Worm (Caenorhabditis elegans) whole organism, L4 larva: ENCODE measurements around the gene F09E10.5.
A peak's percentile ranks its signal among the peaks of the same experiment; 100 is the strongest.

ENCODE experiments used
- F26F4.8 ChIP-seq: fragments of 200-800 bp; sonication (Bioruptor generic); conservative IDR thresholded peaks from 2 replicates; pipeline ENCODE4 v1.3.6; 2022; ENCODE audit warnings: missing genetic modification characterization, missing compliant biosample characterization
- F44E2.7 ChIP-seq: fragments of 200-800 bp; sonication (Bioruptor generic); IDR thresholded peaks from 2 replicates; pipeline ENCODE4 v2.1.2; 2022; ENCODE audit warnings: missing genetic modification characterization, missing compliant biosample characterization
- F49E8.2 ChIP-seq: sonication (generic microtip); optimal IDR thresholded peaks from 2 replicates; lab custom pipeline; 2016; ENCODE audit warnings: missing compliant biosample characterization, mild to moderate bottlenecking, missing genetic modification characterization, borderline replicate concordance
- R02D3.7 ChIP-seq: fragments of 150-350 bp; sonication (generic microtip); optimal IDR thresholded peaks from 3 replicates; lab custom pipeline; 2014; ENCODE audit warnings: missing biosample characterization, missing genetic modification characterization
- Y48G9A.11 ChIP-seq: fragments of 200-800 bp; sonication (Bioruptor generic); IDR thresholded peaks from 2 replicates; pipeline ENCODE4 v1.3.6; 2022; ENCODE audit warnings: missing genetic modification reagents, missing genetic modification characterization, missing compliant biosample characterization
- Y75B8A.6 ChIP-seq: fragments of 200-800 bp; sonication (Bioruptor generic); IDR thresholded peaks from 2 replicates; pipeline ENCODE4 v1.3.6; 2022; ENCODE audit warnings: missing genetic modification reagents, missing genetic modification characterization, missing compliant biosample characterization
- ZK337.2 ChIP-seq: fragments of 200-800 bp; sonication (Bioruptor generic); IDR thresholded peaks from 2 replicates; pipeline ENCODE4 v1.3.6; 2022; ENCODE audit warnings: missing genetic modification reagents, missing genetic modification characterization, missing compliant biosample characterization
- ZK546.5 ChIP-seq, 2 experiments: sonication (generic microtip); optimal IDR thresholded peaks; 2 replicates each; lab custom pipeline; 2017; ENCODE audit warnings: missing biosample characterization in 2 of 2, missing genetic modification characterization in 2 of 2
- aha-1 ChIP-seq: fragments of 150-350 bp; peaks from one replicate; lab custom pipeline; 2014; ENCODE audit warnings: missing biosample characterization, missing genetic modification characterization
- arid-1 ChIP-seq: fragments of 200-800 bp; sonication (Bioruptor generic); conservative IDR thresholded peaks from 2 replicates; pipeline ENCODE4 v1.3.6; 2022; ENCODE audit warnings: missing genetic modification reagents, missing genetic modification characterization, missing compliant biosample characterization
- attf-4 ChIP-seq: sonication (generic microtip); optimal IDR thresholded peaks from 3 replicates; lab custom pipeline; 2017; ENCODE audit warnings: missing biosample characterization, missing genetic modification characterization
- ceh-32 ChIP-seq: sonication (generic microtip); optimal IDR thresholded peaks from 2 replicates; lab custom pipeline; 2016; ENCODE audit warnings: mild to moderate bottlenecking, missing genetic modification characterization, missing compliant biosample characterization; ENCODE audit not compliant: poor library complexity
- ceh-44 ChIP-seq: fragments of 200-800 bp; sonication (Bioruptor generic); IDR thresholded peaks from 2 replicates; pipeline ENCODE4 v1.3.6; 2022; ENCODE audit warnings: missing genetic modification reagents, missing genetic modification characterization, missing compliant biosample characterization
- cey-2 ChIP-seq: sonication (generic microtip); optimal IDR thresholded peaks from 3 replicates; lab custom pipeline; 2017; ENCODE audit warnings: missing genetic modification characterization, mild to moderate bottlenecking, missing compliant biosample characterization, antibody characterized with exemption, borderline replicate concordance; ENCODE audit not compliant: insufficient read depth
- ctbp-1 ChIP-seq: fragments of 200-800 bp; sonication (Bioruptor generic); IDR thresholded peaks from 2 replicates; pipeline ENCODE4 v1.3.6; 2022; ENCODE audit warnings: missing genetic modification reagents, missing genetic modification characterization, missing compliant biosample characterization
- daf-19 ChIP-seq: fragments of 200-800 bp; sonication (Bioruptor generic); conservative IDR thresholded peaks from 2 replicates; pipeline ENCODE4 v1.3.6; 2022; ENCODE audit warnings: missing genetic modification characterization, missing compliant biosample characterization
- dmd-6 ChIP-seq: fragments of 200-800 bp; sonication (Bioruptor generic); IDR thresholded peaks from 2 replicates; pipeline ENCODE4 v1.3.6; 2022; ENCODE audit warnings: missing genetic modification reagents, missing genetic modification characterization, missing compliant biosample characterization
- duxl-1 ChIP-seq: sonication (generic microtip); optimal IDR thresholded peaks from 2 replicates; lab custom pipeline; 2016; ENCODE audit warnings: mild to moderate bottlenecking, missing genetic modification characterization, moderate library complexity, missing compliant biosample characterization; ENCODE audit not compliant: poor library complexity
- dve-1 ChIP-seq: sonication (generic microtip); optimal IDR thresholded peaks from 2 replicates; lab custom pipeline; 2017; ENCODE audit warnings: antibody characterized with exemption, mild to moderate bottlenecking, missing genetic modification characterization, missing compliant biosample characterization; ENCODE audit not compliant: insufficient read depth
- fos-1 ChIP-seq: fragments of 150-350 bp; optimal IDR thresholded peaks from 2 replicates; lab custom pipeline; 2014; ENCODE audit warnings: missing biosample characterization, missing genetic modification characterization
- gei-8 ChIP-seq: fragments of 200-800 bp; sonication (Bioruptor generic); optimal IDR thresholded peaks from 2 replicates; lab custom pipeline; 2018; ENCODE audit warnings: mild to moderate bottlenecking, missing genetic modification characterization, missing compliant biosample characterization
- hif-1 ChIP-seq, 2 experiments: sonication (generic microtip); optimal IDR thresholded peaks; 2 replicates each; lab custom pipeline; 2016 to 2017; ENCODE audit warnings: missing compliant biosample characterization in 2 of 2, missing genetic modification characterization in 2 of 2, missing genetic modification reagents in 2 of 2, missing genotype in 2 of 2, mild to moderate bottlenecking in 1 of 2
- hlh-11 ChIP-seq: fragments of 200-800 bp; sonication (Bioruptor generic); optimal IDR thresholded peaks from 2 replicates; lab custom pipeline; 2018; ENCODE audit warnings: mild to moderate bottlenecking, missing genetic modification characterization, missing compliant biosample characterization
- jun-1 ChIP-seq: fragments of 150-350 bp; optimal IDR thresholded peaks from 2 replicates; lab custom pipeline; 2014; ENCODE audit warnings: missing biosample characterization, missing genetic modification reagents, missing genetic modification characterization
- lin-1 ChIP-seq: fragments of 200-800 bp; sonication (Bioruptor generic); IDR thresholded peaks from 2 replicates; pipeline ENCODE4 v1.3.6; 2022; ENCODE audit warnings: missing genetic modification reagents, missing genetic modification characterization, missing compliant biosample characterization
- lin-13 ChIP-seq: fragments of 150-350 bp; optimal IDR thresholded peaks from 2 replicates; lab custom pipeline; 2014; ENCODE audit warnings: missing biosample characterization, missing genetic modification reagents, missing genetic modification characterization
- lsy-2 ChIP-seq, 2 experiments: fragments of 150-350 bp in 1 of 2; sonication (generic microtip) in 1 of 2; optimal IDR thresholded peaks; 2 replicates each; lab custom pipeline; 2014 to 2017; ENCODE audit warnings: missing biosample characterization in 2 of 2, missing genetic modification characterization in 2 of 2
- mdt-29 ChIP-seq: fragments of 200-800 bp; sonication (Bioruptor generic); IDR thresholded peaks from 2 replicates; pipeline ENCODE4 v1.3.6; 2022; ENCODE audit warnings: missing genetic modification reagents, missing genetic modification characterization, missing compliant biosample characterization
- mxl-2 ChIP-seq: fragments of 200-800 bp; sonication (Bioruptor generic); conservative IDR thresholded peaks from 2 replicates; pipeline ENCODE4 v1.3.6; 2022; ENCODE audit warnings: missing genetic modification reagents, missing genetic modification characterization, missing compliant biosample characterization
- mxl-3 ChIP-seq: fragments of 200-800 bp; sonication (Bioruptor generic); optimal IDR thresholded peaks from 2 replicates; lab custom pipeline; 2018; ENCODE audit warnings: mild to moderate bottlenecking, missing genetic modification characterization, missing compliant biosample characterization
- nhr-10 ChIP-seq: fragments of 150-350 bp; optimal IDR thresholded peaks from 2 replicates; lab custom pipeline; 2014; ENCODE audit warnings: missing biosample characterization, missing genetic modification characterization
- nhr-111 ChIP-seq: fragments of 200-800 bp; sonication (Bioruptor generic); optimal IDR thresholded peaks from 2 replicates; lab custom pipeline; 2018; ENCODE audit warnings: mild to moderate bottlenecking, missing genetic modification characterization, missing compliant biosample characterization
- nhr-25 ChIP-seq: sonication (generic microtip); optimal IDR thresholded peaks from 2 replicates; lab custom pipeline; 2017; ENCODE audit warnings: missing genetic modification characterization, mild to moderate bottlenecking, missing compliant biosample characterization, antibody characterized with exemption, moderate library complexity, borderline replicate concordance; ENCODE audit not compliant: insufficient read depth
- nhr-28 ChIP-seq: fragments of 150-350 bp; optimal IDR thresholded peaks from 2 replicates; lab custom pipeline; 2014; ENCODE audit warnings: missing biosample characterization, missing genetic modification characterization
- nhr-42 ChIP-seq: fragments of 200-800 bp; sonication (Bioruptor generic); IDR thresholded peaks from 2 replicates; pipeline ENCODE4 v1.3.6; 2022; ENCODE audit warnings: missing genetic modification characterization, missing compliant biosample characterization
- nhr-6 ChIP-seq: fragments of 150-350 bp; optimal IDR thresholded peaks from 2 replicates; lab custom pipeline; 2014; ENCODE audit warnings: missing biosample characterization, missing genetic modification characterization
- nhr-76 ChIP-seq: fragments of 150-350 bp; optimal IDR thresholded peaks from 2 replicates; lab custom pipeline; 2014; ENCODE audit warnings: missing biosample characterization, missing genetic modification characterization
- nhr-77 ChIP-seq: fragments of 150-350 bp; optimal IDR thresholded peaks from 2 replicates; lab custom pipeline; 2014; ENCODE audit warnings: missing biosample characterization, missing genetic modification characterization
- php-3 ChIP-seq: fragments of 200-800 bp; sonication (Bioruptor generic); IDR thresholded peaks from 2 replicates; pipeline ENCODE4 v1.3.6; 2022; ENCODE audit warnings: missing genetic modification reagents, missing genetic modification characterization, missing compliant biosample characterization
- pqm-1 ChIP-seq: sonication (generic microtip); optimal IDR thresholded peaks from 2 replicates; lab custom pipeline; 2017; ENCODE audit warnings: missing biosample characterization, missing genetic modification characterization
- set-16 ChIP-seq: fragments of 200-800 bp; sonication (Bioruptor generic); IDR thresholded peaks from 2 replicates; pipeline ENCODE4 v1.3.6; 2022; ENCODE audit warnings: missing genetic modification reagents, missing genetic modification characterization, missing compliant biosample characterization
- snpc-1.2 ChIP-seq: fragments of 200-800 bp; sonication (Bioruptor generic); IDR thresholded peaks from 2 replicates; pipeline ENCODE4 v1.3.6; 2022; ENCODE audit warnings: missing genetic modification reagents, missing genetic modification characterization, missing compliant biosample characterization
- spr-1 ChIP-seq: sonication (generic microtip); optimal IDR thresholded peaks from 2 replicates; lab custom pipeline; 2016; ENCODE audit warnings: mild to moderate bottlenecking, missing genetic modification characterization, missing compliant biosample characterization
- tag-97 ChIP-seq: fragments of 200-800 bp; sonication (Bioruptor generic); IDR thresholded peaks from 2 replicates; pipeline ENCODE4 v1.3.6; 2022; ENCODE audit warnings: missing genetic modification characterization, missing compliant biosample characterization
- unc-130 ChIP-seq: sonication (generic microtip); optimal IDR thresholded peaks from 2 replicates; lab custom pipeline; 2016; ENCODE audit warnings: missing genetic modification reagents, missing genetic modification characterization, missing compliant biosample characterization
- zfp-3 ChIP-seq: fragments of 200-800 bp; sonication (Bioruptor generic); conservative IDR thresholded peaks from 2 replicates; pipeline ENCODE4 v1.3.6; 2022; ENCODE audit warnings: missing genetic modification reagents, missing genetic modification characterization, missing compliant biosample characterization
- zip-2 ChIP-seq: fragments of 150-350 bp; optimal IDR thresholded peaks from 2 replicates; lab custom pipeline; 2014; ENCODE audit warnings: missing biosample characterization, missing genetic modification characterization
- ztf-7 ChIP-seq: fragments of 150-350 bp; optimal IDR thresholded peaks from 2 replicates; lab custom pipeline; 2014; ENCODE audit warnings: missing biosample characterization, missing genetic modification characterization

Gene F09E10.5

DNA sequence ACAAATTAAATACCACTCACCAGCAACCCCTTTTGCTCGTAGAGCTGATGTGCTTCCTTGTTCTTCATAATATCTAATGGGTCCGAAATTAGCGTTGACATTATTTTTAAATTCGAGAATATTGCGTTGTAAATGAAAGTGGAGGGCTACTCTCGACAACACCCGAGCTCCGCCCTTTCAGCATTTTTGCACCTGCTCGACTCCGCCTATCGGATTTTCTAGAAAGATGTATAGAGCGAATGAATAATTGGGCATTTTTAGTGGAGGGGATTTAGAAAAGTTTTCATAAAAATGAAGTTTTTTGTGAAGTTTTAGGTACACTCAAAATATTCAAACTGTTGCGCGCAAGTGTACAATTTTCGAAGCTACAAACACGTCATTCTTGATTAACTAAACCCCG lies at the start of gene F09E10.5:
TSS of gene F09E10.5 (minus strand) at position 101 of the 400 bp plus-strand sequence.
- TF ChIP-seq hif-1 (tag; optimal IDR thresholded peaks at IDR 0.05; lab: Kevin White, UChicago): no peak
- TF ChIP-seq Y48G9A.11 (GFP tag; lab: Robert Waterston, UW): no peak
- no peak for TF ChIP-seq dve-1
- TF ChIP-seq ceh-44 (GFP tag; lab: Robert Waterston, UW): no peak
- TF ChIP-seq hlh-11: no peak
- TF ChIP-seq lin-13 (GFP tag; lab: Kevin White, UChicago): no peak
- TF ChIP-seq F26F4.8 (GFP tag; lab: Robert Waterston, UW): no peak
- TF ChIP-seq mdt-29 (GFP tag; lab: Robert Waterston, UW): no peak
- TF ChIP-seq zfp-3: no peak
- no peak for TF ChIP-seq daf-19 (GFP tag; lab: Robert Waterston, UW)
- no peak for TF ChIP-seq snpc-1.2

ce11 chrX:1543432-1543831 lies 49.3 kb upstream of the F09E10.5 start:
- TF ChIP-seq nhr-28 (tag; lab: Kevin White, UChicago) (peak; percentile 19), nhr-111 (GFP tag; lab: Kevin White, UChicago) (no peak), pqm-1 (tag; lab: Kevin White, UChicago) (peak; percentile 36), aha-1 (tag; lab: Kevin White, UChicago) (peak; percentile 86), hlh-11 (peak; percentile 18)
- TF ChIP-seq, all 104 proteins: peak for 4

- TF ChIP-seq nhr-6 (tag; lab: Kevin White, UChicago): no peak
- TF ChIP-seq ztf-7 (tag; lab: Kevin White, UChicago): no peak
- no peak for TF ChIP-seq ZK546.5 (tag; optimal IDR thresholded peaks at IDR 0.05; lab: Kevin White, UChicago)
- peak; percentile 91 for TF ChIP-seq dmd-6 (GFP tag; lab: Robert Waterston, UW)
- no peak for TF ChIP-seq spr-1
- no peak for TF ChIP-seq F44E2.7 (GFP tag; lab: Robert Waterston, UW)
- no peak for TF ChIP-seq nhr-10 (tag; lab: Kevin White, UChicago)
- TF ChIP-seq mxl-3: no peak
- no peak for TF ChIP-seq ceh-44 (GFP tag; lab: Robert Waterston, UW)
- no peak for TF ChIP-seq F49E8.2 (tag; lab: Kevin White, UChicago)
- TF ChIP-seq lsy-2 (tag; optimal IDR thresholded peaks at IDR 0.05; lab: Kevin White, UChicago): no peak
- no peak for TF ChIP-seq unc-130 (GFP tag; lab: Kevin White, UChicago)
- TF ChIP-seq attf-4: no peak
- TF ChIP-seq php-3 (GFP tag; lab: Robert Waterston, UW): 0 out of 2 replicates have a peak, but pooled peaks have one; percentile 25
- TF ChIP-seq lin-1 (GFP tag; lab: Robert Waterston, UW): peak; percentile 53; the same call in 1 of the 2 replicates
- no peak for TF ChIP-seq nhr-76
- TF ChIP-seq gei-8 (GFP tag; lab: Kevin White, UChicago): no peak
- TF ChIP-seq nhr-42 (GFP tag; lab: Robert Waterston, UW): no peak
- TF ChIP-seq cey-2: no peak
- TF ChIP-seq Y75B8A.6 (GFP tag; lab: Robert Waterston, UW): no peak
- no peak for TF ChIP-seq ZK337.2 (GFP tag; lab: Robert Waterston, UW)
- no peak for TF ChIP-seq ctbp-1 (GFP tag; lab: Robert Waterston, UW)
- no peak for TF ChIP-seq ceh-32 (tag; lab: Kevin White, UChicago)
- no peak for TF ChIP-seq jun-1 (tag; lab: Kevin White, UChicago)
- no peak for TF ChIP-seq zip-2
- peak; percentile 42 for TF ChIP-seq hlh-11
- no peak for TF ChIP-seq tag-97 (GFP tag; lab: Robert Waterston, UW)
- no peak for TF ChIP-seq arid-1 (GFP tag; lab: Robert Waterston, UW)
- no peak for TF ChIP-seq R02D3.7 (tag; lab: Kevin White, UChicago)
- TF ChIP-seq nhr-25: no peak
- no peak for TF ChIP-seq set-16 (GFP tag; lab: Robert Waterston, UW)
- peak; percentile 40 for TF ChIP-seq nhr-77
- TF ChIP-seq fos-1: no peak
- TF ChIP-seq pqm-1 (tag; lab: Kevin White, UChicago): peak; percentile 78
- no peak for TF ChIP-seq duxl-1 (tag; lab: Kevin White, UChicago)
- no peak for TF ChIP-seq mxl-2 (GFP tag; lab: Robert Waterston, UW)
- no peak for TF ChIP-seq Y48G9A.11 (GFP tag; lab: Robert Waterston, UW)
Measured at ce11 chrX:1541072-1541471, 46.9 kb upstream of the F09E10.5 start.
